Worm (Caenorhabditis elegans) whole organism, L2 larva: ENCODE measurements around the gene suf-1.

Experiments used
- C34F6.9 ChIP-seq: fragments of 150-350 bp; optimal IDR thresholded peaks from 2 replicates; lab custom pipeline; 2014; ENCODE audit warnings: missing biosample characterization, missing genetic modification characterization
- F13H6.1 ChIP-seq: sonication (generic microtip); optimal IDR thresholded peaks from 2 replicates; lab custom pipeline; 2016; ENCODE audit warnings: missing genetic modification characterization, missing compliant biosample characterization
- R02D3.7 ChIP-seq: fragments of 150-350 bp; optimal IDR thresholded peaks from 2 replicates; lab custom pipeline; 2014; ENCODE audit warnings: missing biosample characterization, missing genetic modification characterization
- Y55F3AM.14 ChIP-seq: fragments of 200-800 bp; sonication (Bioruptor generic); optimal IDR thresholded peaks from 2 replicates; lab custom pipeline; 2018; ENCODE audit warnings: mild to moderate bottlenecking, missing genetic modification characterization, missing compliant biosample characterization
- ZK546.5 ChIP-seq: sonication (generic microtip); optimal IDR thresholded peaks from 2 replicates; lab custom pipeline; 2017; ENCODE audit warnings: missing biosample characterization, missing genetic modification characterization
- alr-1 ChIP-seq: fragments of 150-350 bp; optimal IDR thresholded peaks from 2 replicates; lab custom pipeline; 2014; ENCODE audit warnings: missing biosample characterization, missing genetic modification characterization
- aly-2 ChIP-seq: fragments of 150-350 bp; optimal IDR thresholded peaks from 2 replicates; lab custom pipeline; 2014; ENCODE audit warnings: missing biosample characterization, missing genetic modification characterization
- ama-1 ChIP-seq: fragments of 150-350 bp; optimal IDR thresholded peaks from 2 replicates; lab custom pipeline; 2018; ENCODE audit warnings: inconsistent platforms
- blmp-1 ChIP-seq: sonication (generic microtip); optimal IDR thresholded peaks from 2 replicates; lab custom pipeline; 2017; ENCODE audit warnings: missing genetic modification characterization, mild to moderate bottlenecking, missing compliant biosample characterization, antibody characterized with exemption, moderate library complexity; ENCODE audit not compliant: insufficient read depth
- ceh-82 ChIP-seq: fragments of 150-350 bp; optimal IDR thresholded peaks from 2 replicates; lab custom pipeline; 2014; ENCODE audit warnings: missing biosample characterization, missing genetic modification characterization
- crh-2 ChIP-seq: sonication (generic microtip); optimal IDR thresholded peaks from 2 replicates; lab custom pipeline; 2017; ENCODE audit warnings: missing biosample characterization, missing genetic modification characterization
- dmd-4 ChIP-seq: sonication (generic microtip); optimal IDR thresholded peaks from 2 replicates; lab custom pipeline; 2017; ENCODE audit warnings: missing biosample characterization, missing genetic modification characterization
- egl-27 ChIP-seq: sonication (generic microtip); optimal IDR thresholded peaks from 3 replicates; lab custom pipeline; 2017; ENCODE audit warnings: missing biosample characterization, missing genetic modification reagents, missing genetic modification characterization
- elt-1 ChIP-seq: fragments of 150-350 bp; optimal IDR thresholded peaks from 2 replicates; lab custom pipeline; 2014; ENCODE audit warnings: missing biosample characterization, missing genetic modification characterization
- elt-3 ChIP-seq: sonication (generic microtip); optimal IDR thresholded peaks from 2 replicates; lab custom pipeline; 2017; ENCODE audit warnings: missing biosample characterization, missing genetic modification characterization
- fos-1 ChIP-seq: fragments of 150-350 bp; optimal IDR thresholded peaks from 2 replicates; lab custom pipeline; 2014; ENCODE audit warnings: missing biosample characterization, missing genetic modification characterization
- gmeb-1 ChIP-seq: fragments of 150-350 bp; optimal IDR thresholded peaks from 2 replicates; lab custom pipeline; 2014; ENCODE audit warnings: missing biosample characterization, missing genetic modification characterization
- lin-11 ChIP-seq: fragments of 150-350 bp; sonication (generic microtip); optimal IDR thresholded peaks from 2 replicates; lab custom pipeline; 2014; ENCODE audit warnings: missing biosample characterization, missing genetic modification characterization, inconsistent platforms, mixed read lengths
- lin-13 ChIP-seq: fragments of 150-350 bp; optimal IDR thresholded peaks from 2 replicates; lab custom pipeline; 2014; ENCODE audit warnings: missing biosample characterization, missing genetic modification reagents, missing genetic modification characterization
- lin-39 ChIP-seq: fragments of 150-350 bp; optimal IDR thresholded peaks from 2 replicates; lab custom pipeline; 2014; ENCODE audit warnings: missing biosample characterization, missing genetic modification reagents, missing genetic modification characterization
- lsy-2 ChIP-seq, 2 experiments: fragments of 150-350 bp in 1 of 2; sonication (generic microtip) in 1 of 2; optimal IDR thresholded peaks; 2 replicates each; lab custom pipeline; 2014 to 2017; ENCODE audit warnings: missing biosample characterization in 2 of 2, missing genetic modification characterization in 2 of 2
- mab-5 ChIP-seq: fragments of 150-350 bp; optimal IDR thresholded peaks from 2 replicates; lab custom pipeline; 2014; ENCODE audit warnings: missing biosample characterization, missing genetic modification characterization
- mbf-1 ChIP-seq: sonication (generic microtip); optimal IDR thresholded peaks from 2 replicates; lab custom pipeline; 2017; ENCODE audit warnings: missing biosample characterization, missing genetic modification characterization
- mdl-1 ChIP-seq, 2 experiments: fragments of 150-350 bp in 1 of 2; sonication (generic microtip) in 1 of 2; optimal IDR thresholded peaks; 2 replicates each; lab custom pipeline; 2017; ENCODE audit warnings: missing biosample characterization in 2 of 2, missing genetic modification characterization in 2 of 2
- nhr-10 ChIP-seq: sonication (generic microtip); optimal IDR thresholded peaks from 2 replicates; lab custom pipeline; 2017; ENCODE audit warnings: missing biosample characterization, missing genetic modification characterization
- nhr-11 ChIP-seq: fragments of 150-350 bp; optimal IDR thresholded peaks from 2 replicates; lab custom pipeline; 2014; ENCODE audit warnings: missing biosample characterization, missing genetic modification characterization
- nhr-12 ChIP-seq: fragments of 150-350 bp; optimal IDR thresholded peaks from 2 replicates; lab custom pipeline; 2014; ENCODE audit warnings: missing biosample characterization, missing genetic modification characterization
- nhr-129 ChIP-seq: fragments of 150-350 bp; optimal IDR thresholded peaks from 2 replicates; lab custom pipeline; 2014; ENCODE audit warnings: missing biosample characterization, missing genetic modification characterization
- nhr-21 ChIP-seq: fragments of 150-350 bp; optimal IDR thresholded peaks from 2 replicates; lab custom pipeline; 2014; ENCODE audit warnings: missing biosample characterization, missing genetic modification characterization
- nhr-237 ChIP-seq: fragments of 150-350 bp; optimal IDR thresholded peaks from 2 replicates; lab custom pipeline; 2014; ENCODE audit warnings: missing biosample characterization, missing genetic modification characterization
- nhr-25 ChIP-seq: fragments of 150-350 bp; sonication (generic microtip); optimal IDR thresholded peaks from 3 replicates; lab custom pipeline; 2014; ENCODE audit warnings: missing biosample characterization, missing genetic modification characterization
- nhr-6 ChIP-seq: fragments of 150-350 bp; optimal IDR thresholded peaks from 2 replicates; lab custom pipeline; 2014; ENCODE audit warnings: missing biosample characterization, missing genetic modification characterization
- peb-1 ChIP-seq: fragments of 150-350 bp; optimal IDR thresholded peaks from 2 replicates; lab custom pipeline; 2014; ENCODE audit warnings: missing biosample characterization, missing genetic modification characterization
- sem-4 ChIP-seq: fragments of 150-350 bp; optimal IDR thresholded peaks from 2 replicates; lab custom pipeline; 2014; ENCODE audit warnings: missing biosample characterization, missing genetic modification reagents, missing genetic modification characterization
- skn-1 ChIP-seq: sonication (generic microtip); optimal IDR thresholded peaks from 2 replicates; lab custom pipeline; 2017; ENCODE audit warnings: missing biosample characterization, missing genetic modification characterization
- sma-3 ChIP-seq: sonication (generic microtip); optimal IDR thresholded peaks from 2 replicates; lab custom pipeline; 2016; ENCODE audit warnings: missing genetic modification reagents, missing genetic modification characterization, missing compliant biosample characterization
- sma-9 ChIP-seq, 2 experiments: fragments of 150-350 bp in 1 of 2; sonication (generic microtip) in 1 of 2; optimal IDR thresholded peaks; 2 replicates each; lab custom pipeline; 2014 to 2016; ENCODE audit warnings: missing genetic modification characterization in 2 of 2, mild to moderate bottlenecking in 1 of 2, missing biosample characterization in 1 of 2, missing compliant biosample characterization in 1 of 2, missing genetic modification reagents in 1 of 2, moderate library complexity in 1 of 2
- snpc-4 ChIP-seq: fragments of 150-350 bp; optimal IDR thresholded peaks from 2 replicates; lab custom pipeline; 2014; ENCODE audit warnings: missing biosample characterization, missing genetic modification characterization
- unc-39 ChIP-seq: fragments of 150-350 bp; optimal IDR thresholded peaks from 2 replicates; lab custom pipeline; 2014; ENCODE audit warnings: missing biosample characterization, missing genetic modification characterization
- unc-55 ChIP-seq: fragments of 150-350 bp; sonication (generic microtip); optimal IDR thresholded peaks from 3 replicates; lab custom pipeline; 2014; ENCODE audit warnings: missing biosample characterization, missing genetic modification reagents, missing genetic modification characterization
- zag-1 ChIP-seq: fragments of 150-350 bp; optimal IDR thresholded peaks from 2 replicates; lab custom pipeline; 2014; ENCODE audit warnings: missing biosample characterization, missing genetic modification characterization
- ztf-1 ChIP-seq: fragments of 200-800 bp; sonication (Bioruptor generic); conservative IDR thresholded peaks from 2 replicates; pipeline ENCODE4 v1.3.6; 2022; ENCODE audit warnings: missing genetic modification characterization, missing compliant biosample characterization
- ztf-11 ChIP-seq: sonication (generic microtip); optimal IDR thresholded peaks from 2 replicates; lab custom pipeline; 2017; ENCODE audit warnings: missing biosample characterization, missing genetic modification characterization
- ztf-4 ChIP-seq: fragments of 150-350 bp; optimal IDR thresholded peaks from 2 replicates; lab custom pipeline; 2014; ENCODE audit warnings: missing biosample characterization, missing genetic modification characterization

Gene suf-1

ce11 chrII:8566806-8567266 is 36.8 kb upstream of the suf-1 start, which contains the start of gene F54C9.3 (continued):
- TF ChIP-seq aly-2 (tag; lab: Kevin White, UChicago) (no peak), skn-1 (tag; lab: Kevin White, UChicago) (no peak), snpc-4 (tag; lab: Kevin White, UChicago) (no peak), nhr-10 (tag; lab: Kevin White, UChicago) (no peak), ztf-11 (tag; lab: Kevin White, UChicago) (no peak), elt-1 (tag; lab: Kevin White, UChicago) (no peak), lin-13 (no peak)

- no peak for TF ChIP-seq gmeb-1 (tag; lab: Kevin White, UChicago)
- TF ChIP-seq Y55F3AM.14 (GFP tag; lab: Kevin White, UChicago), result no peak
- no peak for TF ChIP-seq egl-27 (tag; lab: Kevin White, UChicago)
- TF ChIP-seq nhr-21, result no peak
- no peak for TF ChIP-seq ztf-4
- no peak for TF ChIP-seq nhr-6
- TF ChIP-seq lin-39 (tag; lab: Kevin White, UChicago), result no peak
- TF ChIP-seq nhr-237, result no peak
- TF ChIP-seq nhr-25 (tag; lab: Kevin White, UChicago), result no peak
These were observed 35.2 kb upstream of the suf-1 start for ce11 chrII:8568234-8568969.

- TF ChIP-seq dmd-4 (tag; lab: Kevin White, UChicago), result no peak
- TF ChIP-seq unc-55 (GFP tag; lab: Kevin White, UChicago), result peak; percentile 97
- TF ChIP-seq sma-9 (GFP tag; optimal IDR thresholded peaks at IDR 0.05; lab: Kevin White, UChicago), result peak; percentile 79
- TF ChIP-seq sma-9 (tag; optimal IDR thresholded peaks at IDR 0.05; lab: Kevin White, UChicago), result no peak
- TF ChIP-seq unc-39, result no peak
- peak; percentile 52 for TF ChIP-seq nhr-12 (tag; lab: Kevin White, UChicago)
- peak; percentile 78 for TF ChIP-seq ama-1
- no peak for TF ChIP-seq ztf-11 (tag; lab: Kevin White, UChicago)
- peak; percentile 88 for TF ChIP-seq F13H6.1 (tag; lab: Kevin White, UChicago)
- TF ChIP-seq Y55F3AM.14 (GFP tag; lab: Kevin White, UChicago), result peak; percentile 15
- peak in 1 of 2 experiments; percentile 51 for TF ChIP-seq mdl-1 (tag; optimal IDR thresholded peaks at IDR 0.05; lab: Kevin White, UChicago)
- peak; percentile 81 for TF ChIP-seq nhr-21
- no peak for TF ChIP-seq ceh-82 (tag; lab: Kevin White, UChicago)
- TF ChIP-seq crh-2 (tag; lab: Kevin White, UChicago), result peak; percentile 96
- TF ChIP-seq ztf-1 (GFP tag; lab: Robert Waterston, UW), result no peak
- TF ChIP-seq C34F6.9 (tag; lab: Kevin White, UChicago), result peak; percentile 98
- peak; percentile 71 for TF ChIP-seq nhr-6
- TF ChIP-seq lin-11 (tag; lab: Kevin White, UChicago), result peak; percentile 95
- peak; percentile 33 for TF ChIP-seq blmp-1 (tag; lab: Kevin White, UChicago)
- peak; percentile 88 for TF ChIP-seq lin-13
- TF ChIP-seq elt-3 (tag; lab: Kevin White, UChicago), result no peak
- peak; percentile 74 for TF ChIP-seq sem-4
- no peak for TF ChIP-seq elt-1 (tag; lab: Kevin White, UChicago)
- TF ChIP-seq zag-1 (tag; lab: Kevin White, UChicago), result peak; percentile 71
- no peak for TF ChIP-seq alr-1 (tag; lab: Kevin White, UChicago)
- TF ChIP-seq lsy-2 (tag; optimal IDR thresholded peaks at IDR 0.05; lab: Kevin White, UChicago), result peak; percentile 93 to 99
- peak; percentile 92 for TF ChIP-seq nhr-129 (tag; lab: Kevin White, UChicago)
- TF ChIP-seq ztf-4, result peak; percentile 71
- no peak for TF ChIP-seq mbf-1 (tag; lab: Kevin White, UChicago)
- no peak for TF ChIP-seq skn-1 (tag; lab: Kevin White, UChicago)
- no peak for TF ChIP-seq nhr-10 (tag; lab: Kevin White, UChicago)
- TF ChIP-seq sma-3 (GFP tag; lab: Kevin White, UChicago), result peak; percentile 88
- TF ChIP-seq nhr-237, result peak; percentile 38
- TF ChIP-seq ZK546.5 (tag; lab: Kevin White, UChicago), result peak; percentile 96
- TF ChIP-seq peb-1 (tag; lab: Kevin White, UChicago), result no peak
- TF ChIP-seq snpc-4 (tag; lab: Kevin White, UChicago), result peak; percentile 80
- peak; percentile 42 for TF ChIP-seq mab-5 (tag; lab: Kevin White, UChicago)
- TF ChIP-seq fos-1 (tag; lab: Kevin White, UChicago), result peak; percentile 81
- TF ChIP-seq gmeb-1 (tag; lab: Kevin White, UChicago), result peak; percentile 97
- no peak for TF ChIP-seq lin-39 (tag; lab: Kevin White, UChicago)
- TF ChIP-seq R02D3.7 (tag; lab: Kevin White, UChicago), result peak; percentile 5
- no peak for TF ChIP-seq nhr-11 (tag; lab: Kevin White, UChicago)
- TF ChIP-seq aly-2 (tag; lab: Kevin White, UChicago), result no peak
- peak; percentile 87 for TF ChIP-seq nhr-25 (tag; lab: Kevin White, UChicago)
These were observed 34.3 kb upstream of the suf-1 start, which contains the start of the genes col-38 and rpl-5 for ce11 chrII:8569038-8569977. TSS of gene col-38 (minus strand) at chrII:8569088. TSS of gene rpl-5 (plus strand) at chrII:8569927.
